Worm (Caenorhabditis elegans) whole organism, L1 larva: Measurements from ENCODE around the gene T26C5.3.

ENCODE experiments used
- ceh-88 ChIP-seq: fragments of 200-800 bp; sonication (Bioruptor generic); IDR thresholded peaks from 2 replicates; pipeline ENCODE4 v1.3.6; 2022; ENCODE audit warnings: missing genetic modification characterization, missing compliant biosample characterization
- ces-1 ChIP-seq: fragments of 150-350 bp; optimal IDR thresholded peaks from 2 replicates; lab custom pipeline; 2014; ENCODE audit warnings: missing biosample characterization, missing genetic modification reagents, missing genetic modification characterization
- efl-1 ChIP-seq, 4 experiments: fragments of 150-350 bp; optimal IDR thresholded peaks in 3 of 4; peaks in 1 of 4; 1 replicate in 1 of 4; 2 replicates in 3 of 4; lab custom pipeline; 2014; ENCODE audit warnings: missing biosample characterization in 2 of 4, missing genetic modification characterization in 2 of 4, missing genetic modification reagents in 2 of 4
- egl-13 ChIP-seq: sonication (generic microtip); optimal IDR thresholded peaks from 2 replicates; lab custom pipeline; 2016; ENCODE audit warnings: missing genotype, missing genetic modification reagents, missing genetic modification characterization, missing compliant biosample characterization
- egl-27 ChIP-seq, 2 experiments: fragments of 150-350 bp in 1 of 2; sonication (generic microtip); optimal IDR thresholded peaks; 3 replicates each; lab custom pipeline; 2017 to 2018; ENCODE audit warnings: missing biosample characterization in 2 of 2, missing genetic modification characterization in 2 of 2, missing genetic modification reagents in 2 of 2
- fkh-10 ChIP-seq: sonication (generic microtip); optimal IDR thresholded peaks from 2 replicates; lab custom pipeline; 2017; ENCODE audit warnings: missing biosample characterization, missing genetic modification reagents, missing genetic modification characterization
- jun-1 ChIP-seq: fragments of 150-350 bp; optimal IDR thresholded peaks from 2 replicates; lab custom pipeline; 2014; ENCODE audit warnings: missing biosample characterization, missing genetic modification reagents, missing genetic modification characterization
- lsy-2 ChIP-seq, 2 experiments: fragments of 150-350 bp; optimal IDR thresholded peaks; 2 replicates each; lab custom pipeline; 2014; ENCODE audit warnings: missing biosample characterization in 2 of 2, missing genetic modification characterization in 2 of 2
- mab-9 ChIP-seq: fragments of 200-800 bp; sonication (Bioruptor generic); IDR thresholded peaks from 2 replicates; pipeline ENCODE4 v1.3.6; 2022; ENCODE audit warnings: missing genetic modification reagents, missing genetic modification characterization, missing compliant biosample characterization
- nhr-76 ChIP-seq: sonication (generic microtip); optimal IDR thresholded peaks from 2 replicates; lab custom pipeline; 2017; ENCODE audit warnings: missing biosample characterization, missing genetic modification characterization
- snpc-4 ChIP-seq: fragments of 150-350 bp; optimal IDR thresholded peaks from 2 replicates; lab custom pipeline; 2014; ENCODE audit warnings: missing biosample characterization, missing genetic modification characterization
- sptf-1 ChIP-seq: fragments of 150-350 bp; optimal IDR thresholded peaks from 2 replicates; lab custom pipeline; 2014; ENCODE audit warnings: missing biosample characterization, missing genetic modification characterization
- unc-62 ChIP-seq: fragments of 150-350 bp; optimal IDR thresholded peaks from 2 replicates; lab custom pipeline; 2014; ENCODE audit warnings: missing biosample characterization, missing genetic modification reagents, missing genetic modification characterization
- ztf-4 ChIP-seq: fragments of 150-350 bp; optimal IDR thresholded peaks from 2 replicates; lab custom pipeline; 2014; ENCODE audit warnings: missing biosample characterization, missing genetic modification characterization

DNA sequence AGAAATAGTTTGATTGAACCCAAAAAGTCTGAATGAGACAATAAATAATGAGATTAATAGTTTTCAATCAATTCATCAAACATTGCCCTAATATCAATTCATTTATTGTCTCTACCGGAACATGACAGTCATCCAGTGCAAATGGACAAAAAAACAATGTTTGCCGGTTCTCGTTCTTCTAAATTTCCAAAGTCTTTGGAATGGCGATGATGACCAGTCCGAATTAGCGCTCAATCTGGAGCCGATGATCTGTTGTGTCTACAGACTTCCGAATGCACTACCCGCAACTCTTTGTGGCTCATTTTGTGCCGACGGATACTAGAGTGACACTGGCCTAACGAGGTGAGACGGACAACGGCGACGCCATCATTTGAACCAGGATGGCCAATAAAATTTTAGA is at the start of gene T26C5.3:
- no peak for TF ChIP-seq lsy-2 (tag; optimal IDR thresholded peaks at IDR 0.05; lab: Kevin White, UChicago)
- TF ChIP-seq fkh-10: no peak
- TF ChIP-seq jun-1 (tag; lab: Kevin White, UChicago): no peak
- TF ChIP-seq unc-62 (GFP tag; lab: Kevin White, UChicago): no peak
- no peak for TF ChIP-seq efl-1 (optimal IDR thresholded peaks at IDR 0.05; lab: Kevin White, UChicago)
- no peak for TF ChIP-seq efl-1 (GFP tag; optimal IDR thresholded peaks at IDR 0.05 in 1 of 2; lab: Kevin White, UChicago)
- no peak for TF ChIP-seq nhr-76 (tag; lab: Kevin White, UChicago)
- no peak for TF ChIP-seq snpc-4 (tag; lab: Kevin White, UChicago)
- TF ChIP-seq ceh-88 (GFP tag; lab: Robert Waterston, UW): no peak
- TF ChIP-seq egl-27 (tag; optimal IDR thresholded peaks at IDR 0.05; lab: Kevin White, UChicago): no peak
- TF ChIP-seq mab-9 (GFP tag; lab: Robert Waterston, UW): no peak
- TF ChIP-seq egl-13 (tag; lab: Kevin White, UChicago): no peak
- no peak for TF ChIP-seq sptf-1 (tag; lab: Kevin White, UChicago)
- no peak for TF ChIP-seq ztf-4 (tag; lab: Kevin White, UChicago)
- TF ChIP-seq ces-1 (GFP tag; lab: Kevin White, UChicago): no peak
